Worm (Caenorhabditis elegans): ENCODE data around the gene ZK836.3.

ce11 chrV:12162220-12162619 is 33.5 kb downstream of the ZK836.3 start, which contains the start of gene C27A7.5:
- no peak for TF ChIP-seq dsc-1 (tag; optimal IDR thresholded peaks at IDR 0.05)
- no peak for TF ChIP-seq nhr-237 (tag; optimal IDR thresholded peaks at IDR 0.05)
- no peak for TF ChIP-seq isw-1 (GFP tag; IDR thresholded peaks at IDR 0.05)
- TF ChIP-seq aly-2 (tag; optimal IDR thresholded peaks at IDR 0.05): no peak
- no peak for TF ChIP-seq nhr-77 (tag; optimal IDR thresholded peaks at IDR 0.05)

Measured in whole organism, L1 larva.